Fruit fly (Drosophila melanogaster) whole organism, embryonic: ENCODE results near the gene CG42263.

Experiments used
- Aef1 ChIP-seq: fragments of 200-800 bp; sonication (Bioruptor generic); IDR thresholded peaks from 3 replicates; pipeline ENCODE4 v1.3.6; 2022; ENCODE audit warnings: missing biosample characterization, missing genetic modification characterization
- Antp ChIP-seq: fragments of 200-800 bp; sonication (Bioruptor generic); optimal IDR thresholded peaks from 3 replicates; lab custom pipeline; 2016; ENCODE audit warnings: missing biosample characterization, missing genetic modification characterization
- Bgb ChIP-seq: fragments of 200-800 bp; sonication (Bioruptor generic); IDR thresholded peaks from 2 replicates; pipeline ENCODE4 v1.3.6; 2022; ENCODE audit warnings: missing biosample characterization, missing genetic modification characterization; ENCODE audit not compliant: partially characterized antibody
- CG1024 ChIP-seq: fragments of 200-800 bp; sonication (Bioruptor generic); IDR thresholded peaks from 2 replicates; pipeline ENCODE4 v1.3.6; 2022; ENCODE audit warnings: missing biosample characterization, missing genetic modification characterization
- CG10654 ChIP-seq: fragments of 200-800 bp; sonication (Bioruptor generic); optimal IDR thresholded peaks from 2 replicates; lab custom pipeline; 2016; ENCODE audit warnings: missing biosample characterization, missing genetic modification characterization
- CG11456 ChIP-seq: fragments of 200-800 bp; sonication (Bioruptor generic); IDR thresholded peaks from 3 replicates; pipeline ENCODE4 v1.3.6; 2022; ENCODE audit warnings: missing biosample characterization, missing genetic modification characterization
- CG11504 ChIP-seq: fragments of 200-800 bp; sonication (Bioruptor generic); optimal IDR thresholded peaks from 3 replicates; lab custom pipeline; 2019; ENCODE audit warnings: missing biosample characterization, mild to moderate bottlenecking, missing genetic modification characterization, moderate library complexity
- CG11723 ChIP-seq: fragments of 200-800 bp; sonication (Bioruptor generic); optimal IDR thresholded peaks from 2 replicates; lab custom pipeline; 2017; ENCODE audit warnings: missing biosample characterization, mild to moderate bottlenecking, missing genetic modification characterization
- CG13287 ChIP-seq: fragments of 200-800 bp; sonication (Bioruptor generic); IDR thresholded peaks from 2 replicates; pipeline ENCODE4 v1.3.6; 2022; ENCODE audit warnings: missing biosample characterization, missing genetic modification characterization; ENCODE audit not compliant: partially characterized antibody
- CG13894 ChIP-seq: fragments of 200-800 bp; sonication (Bioruptor generic); optimal IDR thresholded peaks from 3 replicates; lab custom pipeline; 2018; ENCODE audit warnings: missing biosample characterization, mild to moderate bottlenecking, missing genetic modification characterization, moderate library complexity
- CG15269 ChIP-seq: fragments of 200-800 bp; sonication (Bioruptor generic); optimal IDR thresholded peaks from 2 replicates; lab custom pipeline; 2018; ENCODE audit warnings: missing biosample characterization, mild to moderate bottlenecking, missing genetic modification characterization, moderate library complexity
- CG1603 ChIP-seq: fragments of 200-800 bp; sonication (Bioruptor generic); optimal IDR thresholded peaks from 2 replicates; lab custom pipeline; 2019; ENCODE audit warnings: missing biosample characterization, mild to moderate bottlenecking, missing genetic modification characterization, moderate library complexity
- CG16779 ChIP-seq: fragments of 200-800 bp; sonication (Bioruptor generic); IDR thresholded peaks from 2 replicates; pipeline ENCODE4 v1.3.6; 2022; ENCODE audit warnings: missing biosample characterization, missing genetic modification characterization
- CG17802 ChIP-seq: fragments of 200-800 bp; sonication (Bioruptor generic); optimal IDR thresholded peaks from 2 replicates; lab custom pipeline; 2018; ENCODE audit warnings: missing biosample characterization, mild to moderate bottlenecking, missing genetic modification characterization, moderate library complexity
- CG17912 ChIP-seq: fragments of 200-800 bp; sonication (Bioruptor generic); optimal IDR thresholded peaks from 2 replicates; lab custom pipeline; 2018; ENCODE audit warnings: missing biosample characterization, mild to moderate bottlenecking, missing genetic modification characterization
- CG18011 ChIP-seq: fragments of 200-800 bp; sonication (Bioruptor generic); optimal IDR thresholded peaks from 2 replicates; lab custom pipeline; 2017; ENCODE audit warnings: missing biosample characterization, missing genetic modification characterization, mild to moderate bottlenecking, moderate library complexity, missing genotype
- CG18262 ChIP-seq: fragments of 200-800 bp; optimal IDR thresholded peaks from 3 replicates; lab custom pipeline; 2019; ENCODE audit warnings: missing biosample characterization, mild to moderate bottlenecking, missing genetic modification characterization, moderate library complexity
- CG2120 ChIP-seq: fragments of 200-800 bp; sonication (Bioruptor generic); optimal IDR thresholded peaks from 3 replicates; lab custom pipeline; 2016; ENCODE audit warnings: missing biosample characterization, missing genetic modification characterization
- CG2202 ChIP-seq: fragments of 200-800 bp; sonication (Bioruptor generic); optimal IDR thresholded peaks from 2 replicates; lab custom pipeline; 2018; ENCODE audit warnings: missing biosample characterization, mild to moderate bottlenecking, missing genetic modification characterization
- CG2712 ChIP-seq: fragments of 200-800 bp; optimal IDR thresholded peaks from 3 replicates; lab custom pipeline; 2019; ENCODE audit warnings: missing biosample characterization, mild to moderate bottlenecking, missing genetic modification characterization, moderate library complexity
- CG32532 ChIP-seq: fragments of 200-800 bp; sonication (Bioruptor generic); IDR thresholded peaks from 2 replicates; pipeline ENCODE4 v1.3.6; 2022; ENCODE audit warnings: missing biosample characterization, missing genetic modification characterization
- CG32767 ChIP-seq: fragments of 200-800 bp; sonication (Bioruptor generic); IDR thresholded peaks from 2 replicates; pipeline ENCODE4 v1.3.6; 2022; ENCODE audit warnings: missing biosample characterization, missing genetic modification characterization
- CG3995 ChIP-seq: fragments of 200-800 bp; sonication (Bioruptor generic); optimal IDR thresholded peaks from 3 replicates; lab custom pipeline; 2016; ENCODE audit warnings: missing biosample characterization, missing genetic modification characterization
- CG6254 ChIP-seq: fragments of 200-800 bp; sonication (Bioruptor generic); optimal IDR thresholded peaks from 3 replicates; lab custom pipeline; 2017; ENCODE audit warnings: mild to moderate bottlenecking, missing biosample characterization, missing genetic modification reagents, missing genetic modification characterization
- CG6813 ChIP-seq: fragments of 200-800 bp; sonication (Bioruptor generic); optimal IDR thresholded peaks from 2 replicates; lab custom pipeline; 2017; ENCODE audit warnings: missing biosample characterization, missing genetic modification characterization, mild to moderate bottlenecking, moderate library complexity, missing genetic modification reagents
- D19A ChIP-seq: fragments of 200-800 bp; optimal IDR thresholded peaks from 3 replicates; lab custom pipeline; 2019; ENCODE audit warnings: missing biosample characterization, mild to moderate bottlenecking, missing genetic modification characterization, moderate library complexity
- Hey ChIP-seq: fragments of 200-800 bp; sonication (Bioruptor generic); optimal IDR thresholded peaks from 3 replicates; lab custom pipeline; 2018; ENCODE audit warnings: missing biosample characterization, mild to moderate bottlenecking, missing genetic modification characterization
- HmgZ ChIP-seq: fragments of 200-800 bp; sonication (Bioruptor generic); optimal IDR thresholded peaks from 2 replicates; lab custom pipeline; 2018; ENCODE audit warnings: missing biosample characterization, mild to moderate bottlenecking, missing genetic modification characterization
- Hr39 ChIP-seq: fragments of >200 bp; optimal IDR thresholded peaks from 2 replicates; lab custom pipeline; 2017
- Mrtf ChIP-seq: fragments of 200-800 bp; sonication (Bioruptor generic); IDR thresholded peaks from 3 replicates; pipeline ENCODE4 v1.3.6; 2022; ENCODE audit warnings: missing biosample characterization, missing genetic modification characterization
- NfI ChIP-seq: fragments of 200-800 bp; sonication (Bioruptor generic); optimal IDR thresholded peaks from 3 replicates; lab custom pipeline; 2018; ENCODE audit warnings: missing biosample characterization, mild to moderate bottlenecking, missing genetic modification characterization, moderate library complexity
- Ptx1 ChIP-seq: fragments of 200-800 bp; sonication (Bioruptor generic); IDR thresholded peaks from 2 replicates; pipeline ENCODE4 v1.3.6; 2022; ENCODE audit warnings: missing biosample characterization, missing genetic modification characterization
- Rx ChIP-seq: fragments of 200-800 bp; sonication (Bioruptor generic); IDR thresholded peaks from 2 replicates; pipeline ENCODE4 v1.3.6; 2022; ENCODE audit warnings: missing biosample characterization, missing genetic modification characterization
- Scr ChIP-seq: fragments of 200-800 bp; sonication (Bioruptor generic); IDR thresholded peaks from 2 replicates; pipeline ENCODE4 v1.3.6; 2022; ENCODE audit warnings: missing biosample characterization, missing genetic modification characterization; ENCODE audit not compliant: partially characterized antibody
- Spps ChIP-seq: fragments of 200-800 bp; sonication (Bioruptor generic); optimal IDR thresholded peaks from 2 replicates; lab custom pipeline; 2018; ENCODE audit warnings: missing biosample characterization, mild to moderate bottlenecking, missing genetic modification characterization
- Tbp ChIP-seq: fragments of >200 bp; optimal IDR thresholded peaks from 2 replicates; lab custom pipeline; 2018; ENCODE audit warnings: missing biosample characterization, missing genetic modification characterization
- Xbp1 ChIP-seq: fragments of 200-800 bp; sonication (Bioruptor generic); optimal IDR thresholded peaks from 3 replicates; lab custom pipeline; 2016; ENCODE audit warnings: missing biosample characterization, mild to moderate bottlenecking, missing genetic modification characterization
- bab2 ChIP-seq: fragments of 200-800 bp; sonication (Bioruptor generic); optimal IDR thresholded peaks from 2 replicates; lab custom pipeline; 2016; ENCODE audit warnings: missing biosample characterization, missing genetic modification characterization
- dm ChIP-seq: fragments of 200-800 bp; sonication (Bioruptor generic); optimal IDR thresholded peaks from 3 replicates; lab custom pipeline; 2016; ENCODE audit warnings: missing biosample characterization, missing genetic modification characterization
- ewg ChIP-seq: fragments of 200-800 bp; sonication (Bioruptor generic); optimal IDR thresholded peaks from 3 replicates; lab custom pipeline; 2017; ENCODE audit warnings: mild to moderate bottlenecking, missing biosample characterization, missing genetic modification reagents, missing genetic modification characterization
- gfzf ChIP-seq: fragments of 200-800 bp; sonication (Bioruptor generic); optimal IDR thresholded peaks from 2 replicates; lab custom pipeline; 2016; ENCODE audit warnings: missing biosample characterization, mild to moderate bottlenecking, missing genetic modification characterization, moderate library complexity
- grau ChIP-seq: fragments of 200-800 bp; optimal IDR thresholded peaks from 3 replicates; lab custom pipeline; 2019; ENCODE audit warnings: missing biosample characterization, mild to moderate bottlenecking, missing genetic modification characterization, moderate library complexity
- hkb ChIP-seq, 2 experiments: fragments of 200-800 bp in 1 of 2; fragments of >200 bp in 1 of 2; sonication (Bioruptor generic) in 1 of 2; IDR thresholded peaks in 1 of 2; optimal IDR thresholded peaks in 1 of 2; 2 replicates each; pipeline versions ENCODE4 v1.3.6 to Lab custom; 2017 to 2022; ENCODE audit warnings: missing biosample characterization in 1 of 2, missing genetic modification characterization in 1 of 2
- inv ChIP-seq: fragments of 200-800 bp; sonication (Bioruptor generic); IDR thresholded peaks from 2 replicates; pipeline ENCODE4 v1.3.6; 2022; ENCODE audit warnings: missing biosample characterization, missing genetic modification characterization; ENCODE audit not compliant: partially characterized antibody
- kni ChIP-seq: fragments of 200-800 bp; sonication (Bioruptor generic); optimal IDR thresholded peaks from 3 replicates; lab custom pipeline; 2017; ENCODE audit warnings: mild to moderate bottlenecking, missing biosample characterization, missing genetic modification reagents, missing genetic modification characterization
- mirr ChIP-seq: fragments of 200-800 bp; sonication (Bioruptor generic); optimal IDR thresholded peaks from 3 replicates; lab custom pipeline; 2018; ENCODE audit warnings: missing biosample characterization, mild to moderate bottlenecking, missing genetic modification characterization
- onecut ChIP-seq: fragments of 200-800 bp; sonication (Bioruptor generic); IDR thresholded peaks from 2 replicates; pipeline ENCODE4 v1.3.6; 2022; ENCODE audit warnings: missing biosample characterization, missing genetic modification characterization
- pho ChIP-seq: fragments of 200-800 bp; sonication (Bioruptor generic); optimal IDR thresholded peaks from 2 replicates; lab custom pipeline; 2016; ENCODE audit warnings: missing biosample characterization, missing genetic modification characterization
- sima ChIP-seq: fragments of 200-800 bp; sonication (Bioruptor generic); optimal IDR thresholded peaks from 2 replicates; lab custom pipeline; 2016; ENCODE audit warnings: missing biosample characterization, missing genetic modification characterization
- stwl ChIP-seq: fragments of 200-800 bp; sonication (Bioruptor generic); optimal IDR thresholded peaks from 3 replicates; lab custom pipeline; 2018; ENCODE audit warnings: missing biosample characterization, mild to moderate bottlenecking, missing genetic modification characterization, moderate library complexity

The CG42263 gene

dm6 chr3L:20004442-20004869 is 48.9 kb upstream of the CG42263 start (continued):
- TF ChIP-seq Mrtf (GFP tag; lab: Robert Waterston, UW) (no peak), Aef1 (GFP tag; lab: Robert Waterston, UW) (no peak), CG2202 (tag; lab: Kevin White, UChicago) (peak; percentile 18), CG1024 (GFP tag; lab: Robert Waterston, UW) (no peak), CG2712 (tag; lab: Kevin White, UChicago) (peak; percentile 60), CG3995 (GFP tag; lab: Kevin White, UChicago) (no peak), Hey (tag; lab: Kevin White, UChicago) (no peak), hkb (optimal IDR thresholded peaks at IDR 0.05; lab: Kevin White, UChicago) (no peak), hkb (GFP tag; IDR thresholded peaks at IDR 0.05; lab: Robert Waterston, UW) (peak; percentile 13; the same call in 1 of the 2 replicates), CG2120 (GFP tag; lab: Kevin White, UChicago) (no peak), Tbp (no peak), gfzf (GFP tag; lab: Kevin White, UChicago) (peak; percentile 25), Ptx1 (GFP tag; lab: Robert Waterston, UW) (no peak), Bgb (peak; percentile 79; the same call in 1 of the 2 replicates), Spps (tag; lab: Kevin White, UChicago) (peak; percentile 4), CG11723 (GFP tag; lab: Kevin White, UChicago) (no peak), NfI (GFP tag; lab: Kevin White, UChicago) (peak; percentile 12), CG6813 (GFP tag; lab: Kevin White, UChicago) (no peak), bab2 (GFP tag; lab: Kevin White, UChicago) (no peak), CG6254 (GFP tag; lab: Kevin White, UChicago) (peak; percentile 57), dm (no peak), D19A (peak; percentile 19), CG32532 (GFP tag; lab: Robert Waterston, UW) (peak; percentile 32; the same call in 1 of the 2 replicates), CG15269 (tag; lab: Kevin White, UChicago) (peak; percentile 23), Scr (peak; percentile 56), CG17912 (peak; percentile 60), HmgZ (no peak), Antp (GFP tag; lab: Kevin White, UChicago) (no peak), CG16779 (GFP tag; lab: Robert Waterston, UW) (no peak), CG11504 (tag; lab: Kevin White, UChicago) (no peak), inv (GFP tag; lab: Robert Waterston, UW) (peak; percentile 23; the same call in 1 of the 2 replicates), CG13894 (tag; lab: Kevin White, UChicago) (peak; percentile 89), stwl (tag; lab: Kevin White, UChicago) (peak; percentile 44), ewg (GFP tag; lab: Kevin White, UChicago) (no peak), CG32767 (GFP tag; lab: Robert Waterston, UW) (no peak), CG18011 (GFP tag; lab: Kevin White, UChicago) (peak; percentile 45), Rx (GFP tag; lab: Robert Waterston, UW) (no peak), sima (GFP tag; lab: Kevin White, UChicago) (no peak), grau (tag; lab: Kevin White, UChicago) (no peak), CG13287 (peak; percentile 22; the same call in 1 of the 2 replicates), CG1603 (tag; lab: Kevin White, UChicago) (peak; percentile 58), Xbp1 (GFP tag; lab: Kevin White, UChicago) (no peak), CG17802 (tag; lab: Kevin White, UChicago) (no peak), CG10654 (GFP tag; lab: Kevin White, UChicago) (no peak), mirr (peak; percentile 8), kni (GFP tag; lab: Kevin White, UChicago) (peak; percentile 55), CG18262 (tag; lab: Kevin White, UChicago) (peak; percentile 37), onecut (peak; percentile 93), CG11456 (GFP tag; lab: Robert Waterston, UW) (no peak), pho (no peak), Hr39 (lab: Kevin White, UChicago) (no peak)
